Fruit fly (Drosophila melanogaster) S2 (cell line): ENCODE results near the gene CG5196.

ENCODE experiments used
- CG8478 ChIP-seq: fragments of >200 bp; optimal IDR thresholded peaks from 2 replicates; lab custom pipeline; 2018
- CTCF ChIP-seq, 2 experiments: fragments of >200 bp; optimal IDR thresholded peaks; 2 replicates each; lab custom pipeline; 2018

DNA sequence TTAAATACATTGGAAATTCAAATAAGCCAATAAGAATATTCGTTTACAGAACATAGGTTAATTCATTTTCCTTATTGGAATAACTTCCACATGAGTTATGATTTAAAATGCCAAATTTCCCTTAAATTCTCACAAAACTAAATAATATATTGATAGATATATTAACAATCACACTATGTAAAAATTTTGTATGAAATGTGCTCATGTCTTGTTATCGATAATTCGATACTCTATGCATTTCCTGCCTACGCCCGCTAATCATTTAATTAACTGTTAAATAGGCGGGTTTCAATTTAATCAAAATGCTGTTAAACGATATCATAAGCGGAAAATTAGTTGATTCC, 18.2 kb downstream of the CG5196 start, which contains the start of gene NANS:
- TF ChIP-seq CG8478 (lab: Kevin White, UChicago): no peak
- no peak for TF ChIP-seq CTCF (optimal IDR thresholded peaks at IDR 0.05; lab: Kevin White, UChicago)
